Worm (Caenorhabditis elegans) whole organism, L3 larva: Measurements from ENCODE around the gene ctsa-1.2.

Source experiments
- R02D3.7 ChIP-seq: fragments of 150-350 bp; optimal IDR thresholded peaks from 2 replicates; lab custom pipeline; 2014; ENCODE audit warnings: missing biosample characterization, missing genetic modification characterization
- ZK546.5 ChIP-seq: sonication (generic microtip); optimal IDR thresholded peaks from 2 replicates; lab custom pipeline; 2017; ENCODE audit warnings: missing biosample characterization, missing genetic modification characterization
- aly-2 ChIP-seq: fragments of 150-350 bp; optimal IDR thresholded peaks from 2 replicates; lab custom pipeline; 2014; ENCODE audit warnings: missing biosample characterization, missing genetic modification characterization
- ama-1 ChIP-seq: fragments of 150-350 bp; optimal IDR thresholded peaks from 2 replicates; lab custom pipeline; 2018
- ceh-16 ChIP-seq: sonication (generic microtip); optimal IDR thresholded peaks from 2 replicates; lab custom pipeline; 2017; ENCODE audit warnings: missing biosample characterization, missing genetic modification characterization
- ceh-28 ChIP-seq: fragments of 150-350 bp; optimal IDR thresholded peaks from 2 replicates; lab custom pipeline; 2014; ENCODE audit warnings: missing biosample characterization, missing genetic modification reagents, missing genetic modification characterization
- ceh-82 ChIP-seq: fragments of 150-350 bp; optimal IDR thresholded peaks from 2 replicates; lab custom pipeline; 2014; ENCODE audit warnings: missing biosample characterization, missing genetic modification characterization
- ceh-9 ChIP-seq: sonication (generic microtip); optimal IDR thresholded peaks from 2 replicates; lab custom pipeline; 2018; ENCODE audit warnings: missing biosample characterization, missing genetic modification characterization
- daf-12 ChIP-seq: fragments of 150-350 bp; optimal IDR thresholded peaks from 2 replicates; lab custom pipeline; 2014; ENCODE audit warnings: missing biosample characterization, missing genetic modification reagents, missing genetic modification characterization
- egl-27 ChIP-seq: sonication (generic microtip); optimal IDR thresholded peaks from 4 replicates; lab custom pipeline; 2017; ENCODE audit warnings: missing biosample characterization, missing genetic modification reagents, missing genetic modification characterization
- egl-5 ChIP-seq: fragments of 150-350 bp; optimal IDR thresholded peaks from 2 replicates; lab custom pipeline; 2017; ENCODE audit warnings: missing biosample characterization, missing genetic modification reagents, missing genetic modification characterization, inconsistent platforms
- elt-1 ChIP-seq: fragments of 150-350 bp; optimal IDR thresholded peaks from 2 replicates; lab custom pipeline; 2014; ENCODE audit warnings: missing biosample characterization, missing genetic modification characterization
- elt-2 ChIP-seq: sonication (generic microtip); optimal IDR thresholded peaks from 2 replicates; lab custom pipeline; 2016; ENCODE audit warnings: missing genetic modification reagents, mild to moderate bottlenecking, missing genetic modification characterization, missing compliant biosample characterization
- elt-3 ChIP-seq, 3 experiments: fragments of 150-350 bp in 1 of 3; sonication (generic microtip) in 2 of 3; optimal IDR thresholded peaks; 2 replicates in 2 of 3; 4 replicates in 1 of 3; lab custom pipeline; 2014 to 2017; ENCODE audit warnings: missing biosample characterization in 3 of 3, missing genetic modification characterization in 3 of 3
- eor-1 ChIP-seq, 2 experiments: fragments of 150-350 bp; optimal IDR thresholded peaks; 2 replicates each; lab custom pipeline; 2014 to 2018; ENCODE audit warnings: missing biosample characterization in 2 of 2, missing genetic modification characterization in 2 of 2
- fkh-10 ChIP-seq: sonication (generic microtip); optimal IDR thresholded peaks from 2 replicates; lab custom pipeline; 2017; ENCODE audit warnings: missing biosample characterization, missing genetic modification reagents, missing genetic modification characterization
- fkh-2 ChIP-seq: fragments of 150-350 bp; optimal IDR thresholded peaks from 2 replicates; lab custom pipeline; 2014; ENCODE audit warnings: missing biosample characterization, missing genetic modification reagents, missing genetic modification characterization
- fos-1 ChIP-seq: fragments of 150-350 bp; optimal IDR thresholded peaks from 2 replicates; lab custom pipeline; 2014; ENCODE audit warnings: missing biosample characterization, missing genetic modification characterization
- hmg-11 ChIP-seq: sonication (generic microtip); optimal IDR thresholded peaks from 2 replicates; lab custom pipeline; 2016; ENCODE audit warnings: missing genetic modification characterization, missing compliant biosample characterization
- jun-1 ChIP-seq: fragments of 150-350 bp; optimal IDR thresholded peaks from 2 replicates; lab custom pipeline; 2014; ENCODE audit warnings: missing biosample characterization, missing genetic modification reagents, missing genetic modification characterization
- lin-15B ChIP-seq: fragments of 150-350 bp; optimal IDR thresholded peaks from 2 replicates; lab custom pipeline; 2014; ENCODE audit warnings: missing biosample characterization, missing genetic modification characterization
- lin-39 ChIP-seq: fragments of 150-350 bp; optimal IDR thresholded peaks from 2 replicates; lab custom pipeline; 2018; ENCODE audit warnings: missing biosample characterization, missing genetic modification reagents, missing genetic modification characterization
- lsy-12 ChIP-seq: sonication (generic microtip); optimal IDR thresholded peaks from 2 replicates; lab custom pipeline; 2016; ENCODE audit warnings: mild to moderate bottlenecking, missing genetic modification characterization, missing compliant biosample characterization
- mdl-1 ChIP-seq: fragments of 150-350 bp; optimal IDR thresholded peaks from 2 replicates; lab custom pipeline; 2014; ENCODE audit warnings: missing biosample characterization, missing genetic modification characterization
- mml-1 ChIP-seq: fragments of 150-350 bp; sonication (generic microtip); optimal IDR thresholded peaks from 3 replicates; lab custom pipeline; 2014; ENCODE audit warnings: missing biosample characterization, missing genetic modification characterization
- nfya-1 ChIP-seq: sonication (generic microtip); optimal IDR thresholded peaks from 2 replicates; lab custom pipeline; 2017; ENCODE audit warnings: missing genetic modification characterization, mild to moderate bottlenecking, missing compliant biosample characterization, antibody characterized with exemption, moderate library complexity; ENCODE audit not compliant: insufficient read depth
- nhr-11 ChIP-seq: fragments of 150-350 bp; optimal IDR thresholded peaks from 2 replicates; lab custom pipeline; 2014; ENCODE audit warnings: missing biosample characterization, missing genetic modification characterization
- nhr-12 ChIP-seq: fragments of 150-350 bp; optimal IDR thresholded peaks from 2 replicates; lab custom pipeline; 2014; ENCODE audit warnings: missing biosample characterization, missing genetic modification characterization
- nhr-23 ChIP-seq: fragments of 150-350 bp; optimal IDR thresholded peaks from 2 replicates; lab custom pipeline; 2014; ENCODE audit warnings: missing biosample characterization, missing genetic modification reagents, missing genetic modification characterization
- nhr-237 ChIP-seq: fragments of 150-350 bp; optimal IDR thresholded peaks from 2 replicates; lab custom pipeline; 2014; ENCODE audit warnings: missing biosample characterization, missing genetic modification characterization
- nhr-25 ChIP-seq: sonication (generic microtip); optimal IDR thresholded peaks from 2 replicates; lab custom pipeline; 2017; ENCODE audit warnings: missing biosample characterization, missing genetic modification characterization
- nhr-28 ChIP-seq: fragments of 150-350 bp; optimal IDR thresholded peaks from 2 replicates; lab custom pipeline; 2014; ENCODE audit warnings: missing biosample characterization, missing genetic modification characterization
- nhr-43 ChIP-seq: sonication (generic microtip); optimal IDR thresholded peaks from 2 replicates; lab custom pipeline; 2016; ENCODE audit warnings: mild to moderate bottlenecking, missing genetic modification characterization, missing compliant biosample characterization; ENCODE audit not compliant: poor library complexity, severe bottlenecking
- nhr-67 ChIP-seq: fragments of 150-350 bp; optimal IDR thresholded peaks from 2 replicates; lab custom pipeline; 2014; ENCODE audit warnings: missing biosample characterization, missing genetic modification characterization
- nhr-76 ChIP-seq: fragments of 150-350 bp; sonication (generic microtip); optimal IDR thresholded peaks from 5 replicates; lab custom pipeline; 2014; ENCODE audit warnings: missing biosample characterization, missing genetic modification characterization
- nhr-77 ChIP-seq: fragments of 150-350 bp; optimal IDR thresholded peaks from 2 replicates; lab custom pipeline; 2014; ENCODE audit warnings: missing biosample characterization, missing genetic modification characterization
- pha-4 ChIP-seq: fragments of 150-350 bp; optimal IDR thresholded peaks from 2 replicates; lab custom pipeline; 2014; ENCODE audit warnings: missing biosample characterization, missing genetic modification reagents, missing genetic modification characterization
- pqm-1 ChIP-seq: fragments of 150-350 bp; optimal IDR thresholded peaks from 2 replicates; lab custom pipeline; 2017; ENCODE audit warnings: missing biosample characterization, missing genetic modification characterization, inconsistent platforms
- sea-2 ChIP-seq: fragments of 150-350 bp; sonication (generic microtip); optimal IDR thresholded peaks from 4 replicates; lab custom pipeline; 2014; ENCODE audit warnings: missing biosample characterization, missing genetic modification reagents, missing genetic modification characterization
- skn-1 ChIP-seq: fragments of 150-350 bp; optimal IDR thresholded peaks from 2 replicates; lab custom pipeline; 2014; ENCODE audit warnings: missing biosample characterization, missing genetic modification characterization
- snpc-4 ChIP-seq: fragments of 150-350 bp; optimal IDR thresholded peaks from 2 replicates; lab custom pipeline; 2014; ENCODE audit warnings: missing biosample characterization, missing genetic modification characterization
- tbx-2 ChIP-seq: sonication (generic microtip); optimal IDR thresholded peaks from 2 replicates; lab custom pipeline; 2016; ENCODE audit warnings: mild to moderate bottlenecking, missing genetic modification characterization, missing compliant biosample characterization
- unc-39 ChIP-seq: sonication (generic microtip); optimal IDR thresholded peaks from 4 replicates; lab custom pipeline; 2017; ENCODE audit warnings: missing biosample characterization, missing genetic modification characterization
- unc-62 ChIP-seq: fragments of 150-350 bp; sonication (generic microtip); optimal IDR thresholded peaks from 4 replicates; lab custom pipeline; 2014; ENCODE audit warnings: missing biosample characterization, missing genetic modification reagents, missing genetic modification characterization
- zag-1 ChIP-seq: fragments of 150-350 bp; optimal IDR thresholded peaks from 2 replicates; lab custom pipeline; 2014; ENCODE audit warnings: missing biosample characterization, missing genetic modification characterization
- ztf-11 ChIP-seq: fragments of 150-350 bp; optimal IDR thresholded peaks from 2 replicates; lab custom pipeline; 2014; ENCODE audit warnings: missing biosample characterization, missing genetic modification characterization
- ztf-4 ChIP-seq: fragments of 150-350 bp; optimal IDR thresholded peaks from 2 replicates; lab custom pipeline; 2014; ENCODE audit warnings: missing biosample characterization, missing genetic modification characterization

The ctsa-1.2 gene

ce11 chrII:11761806-11762512 is 22.8 kb downstream of the ctsa-1.2 start:
- TF ChIP-seq pqm-1 (tag; lab: Kevin White, UChicago) = no peak
- peak in 1 of 2 experiments; percentile 7 for TF ChIP-seq eor-1 (tag; optimal IDR thresholded peaks at IDR 0.05; lab: Kevin White, UChicago)
- TF ChIP-seq ceh-9 = no peak
- no peak for TF ChIP-seq snpc-4 (tag; lab: Kevin White, UChicago)
- no peak for TF ChIP-seq nhr-67
- no peak for TF ChIP-seq nhr-43
- TF ChIP-seq lin-15B = no peak
- no peak for TF ChIP-seq ceh-16 (tag; lab: Kevin White, UChicago)
- no peak for TF ChIP-seq ztf-11 (tag; lab: Kevin White, UChicago)
- TF ChIP-seq lsy-12 (tag; lab: Kevin White, UChicago) = no peak
- TF ChIP-seq R02D3.7 (tag; lab: Kevin White, UChicago) = no peak
- no peak for TF ChIP-seq lin-39
- TF ChIP-seq skn-1 (tag; lab: Kevin White, UChicago) = no peak
- TF ChIP-seq pha-4 (tag; lab: Kevin White, UChicago) = peak; percentile 81
- TF ChIP-seq zag-1 (tag; lab: Kevin White, UChicago) = no peak
- no peak for TF ChIP-seq unc-39 (tag; lab: Kevin White, UChicago)
- no peak for TF ChIP-seq unc-62 (GFP tag; lab: Kevin White, UChicago)
- TF ChIP-seq mml-1 (tag; lab: Kevin White, UChicago) = no peak
- TF ChIP-seq elt-1 (tag; lab: Kevin White, UChicago) = peak; percentile 13
- peak; percentile 48 for TF ChIP-seq nfya-1 (tag; lab: Kevin White, UChicago)
- TF ChIP-seq nhr-11 (tag; lab: Kevin White, UChicago) = no peak
- no peak for TF ChIP-seq mdl-1 (tag; lab: Kevin White, UChicago)
- TF ChIP-seq tbx-2 (tag; lab: Kevin White, UChicago) = peak; percentile 70
- no peak for TF ChIP-seq fkh-2 (tag; lab: Kevin White, UChicago)
- no peak for TF ChIP-seq egl-27 (tag; lab: Kevin White, UChicago)
- peak; percentile 43 for TF ChIP-seq nhr-25
- TF ChIP-seq jun-1 (tag; lab: Kevin White, UChicago) = no peak
- TF ChIP-seq elt-3 (tag; optimal IDR thresholded peaks at IDR 0.05; lab: Kevin White, UChicago) = peak in 1 of 3 experiments; percentile 81
- TF ChIP-seq nhr-28 (tag; lab: Kevin White, UChicago) = no peak
- no peak for TF ChIP-seq nhr-237
- TF ChIP-seq aly-2 (tag; lab: Kevin White, UChicago) = no peak
- no peak for TF ChIP-seq hmg-11 (tag; lab: Kevin White, UChicago)
- TF ChIP-seq ZK546.5 (tag; lab: Kevin White, UChicago) = no peak
- peak; percentile 93 for TF ChIP-seq ama-1 (lab: Kevin White, UChicago)
- no peak for TF ChIP-seq nhr-12 (tag; lab: Kevin White, UChicago)
- TF ChIP-seq ceh-82 (tag; lab: Kevin White, UChicago) = no peak
- TF ChIP-seq nhr-77 (tag; lab: Kevin White, UChicago) = no peak
- no peak for TF ChIP-seq egl-5 (tag; lab: Kevin White, UChicago)
- no peak for TF ChIP-seq ceh-28 (tag; lab: Kevin White, UChicago)
- peak; percentile 60 for TF ChIP-seq ztf-4
- TF ChIP-seq daf-12 (tag; lab: Kevin White, UChicago) = no peak
- TF ChIP-seq elt-2 (tag; lab: Kevin White, UChicago) = peak; percentile 37
- TF ChIP-seq nhr-23 (tag; lab: Kevin White, UChicago) = no peak
- TF ChIP-seq fos-1 (tag; lab: Kevin White, UChicago) = peak; percentile 78
- TF ChIP-seq fkh-10 (GFP tag; lab: Kevin White, UChicago) = no peak
- TF ChIP-seq nhr-76 = no peak
- TF ChIP-seq sea-2 (GFP tag; lab: Kevin White, UChicago) = no peak
